Fruit fly (Drosophila melanogaster): ENCODE measurements around the gene CG17721.

Gene CG17721

dm6 chr3R:11269013-11269412 is 34.1 kb downstream of the CG17721 start (continued):
- TF ChIP-seq HLH54F (GFP tag; optimal IDR thresholded peaks at IDR 0.05) (no peak), sc (optimal IDR thresholded peaks at IDR 0.05) (no peak), sc (GFP tag; optimal IDR thresholded peaks at IDR 0.05) (peak; percentile 73), pum (GFP tag; optimal IDR thresholded peaks at IDR 0.05) (peak; percentile 50), CG8281 (tag; optimal IDR thresholded peaks at IDR 0.05) (peak; percentile 48), p53 (GFP tag; optimal IDR thresholded peaks at IDR 0.05) (peak; percentile 8), Ptx1 (GFP tag; IDR thresholded peaks at IDR 0.05) (peak; percentile 43; the same call in 1 of the 2 replicates), Myb (GFP tag; optimal IDR thresholded peaks at IDR 0.05) (peak; percentile 13), CG10366 (GFP tag; IDR thresholded peaks at IDR 0.05) (peak; percentile 29; the same call in 1 of the 2 replicates), Kr (GFP tag; optimal IDR thresholded peaks at IDR 0.05) (peak; percentile 74), CTCF (GFP tag; optimal IDR thresholded peaks at IDR 0.05) (peak; percentile 94), Mad (GFP tag; optimal IDR thresholded peaks at IDR 0.05) (peak; percentile 53), CG10462 (GFP tag; optimal IDR thresholded peaks at IDR 0.05) (peak; percentile 42), CG14667 (GFP tag; IDR thresholded peaks at IDR 0.05) (no peak; the same call in 1 of the 2 replicates), Hsf (GFP tag; optimal IDR thresholded peaks at IDR 0.05) (peak; percentile 72), inv (GFP tag; IDR thresholded peaks at IDR 0.05; ENCODE audit: partially characterized antibody) (no peak), CG12299 (tag; optimal IDR thresholded peaks at IDR 0.05) (no peak), CG8765 (GFP tag; IDR thresholded peaks at IDR 0.05) (no peak), Spps (tag; optimal IDR thresholded peaks at IDR 0.05) (peak; percentile 52), CG4820 (GFP tag; optimal IDR thresholded peaks at IDR 0.05) (peak; percentile 72), Six4 (GFP tag; optimal IDR thresholded peaks at IDR 0.05) (peak; percentile 75), TFAM (GFP tag; optimal IDR thresholded peaks at IDR 0.05) (peak; percentile 31), CG18476 (GFP tag; optimal IDR thresholded peaks at IDR 0.05) (peak; percentile 32), Nf-YB (GFP tag; optimal IDR thresholded peaks at IDR 0.05) (peak; percentile 58), chif (GFP tag; optimal IDR thresholded peaks at IDR 0.05) (peak in 1 of 2 experiments; percentile 75), dpn (GFP tag; optimal IDR thresholded peaks at IDR 0.05) (peak; percentile 45 to 65), Ada2b (GFP tag; IDR thresholded peaks at IDR 0.05) (peak; percentile 56; the same call in 1 of the 2 replicates), CG6683 (GFP tag; optimal IDR thresholded peaks at IDR 0.05) (no peak), schlank (tag; optimal IDR thresholded peaks at IDR 0.05) (no peak), CG4328 (GFP tag; optimal IDR thresholded peaks at IDR 0.05) (peak; percentile 45), NK7.1 (GFP tag; optimal IDR thresholded peaks at IDR 0.05) (peak; percentile 41), lilli (GFP tag; optimal IDR thresholded peaks at IDR 0.05) (peak; percentile 47), CG15479 (GFP tag; optimal IDR thresholded peaks at IDR 0.05) (no peak), CG6654 (GFP tag; optimal IDR thresholded peaks at IDR 0.05) (peak; percentile 71), lov (optimal IDR thresholded peaks at IDR 0.05) (no peak), lov (GFP tag; IDR thresholded peaks at IDR 0.05) (peak; percentile 76; the same call in 2 of the 3 replicates), Lpt (GFP tag; optimal IDR thresholded peaks at IDR 0.05) (peak; percentile 97), Deaf1 (tag; optimal IDR thresholded peaks at IDR 0.05) (no peak), CG3838 (GFP tag; optimal IDR thresholded peaks at IDR 0.05) (no peak), nmo (GFP tag; optimal IDR thresholded peaks at IDR 0.05) (peak; percentile 58), CG2116 (GFP tag; optimal IDR thresholded peaks at IDR 0.05) (peak; percentile 50), CG12744 (GFP tag; optimal IDR thresholded peaks at IDR 0.05) (peak; percentile 37), HmgZ (tag; optimal IDR thresholded peaks at IDR 0.05) (no peak), CG10565 (GFP tag; optimal IDR thresholded peaks at IDR 0.05) (no peak), h (optimal IDR thresholded peaks at IDR 0.05) (peak; percentile 59), az2 (GFP tag; optimal IDR thresholded peaks at IDR 0.05) (peak; percentile 82), CG15514 (GFP tag; optimal IDR thresholded peaks at IDR 0.05) (peak; percentile 63), CG17186 (GFP tag; optimal IDR thresholded peaks at IDR 0.05) (peak; percentile 43), CG6272 (GFP tag; IDR thresholded peaks at IDR 0.05) (no peak), HLH3B (GFP tag; IDR thresholded peaks at IDR 0.05) (0 out of 2 replicates have a peak, but pooled peaks have one; percentile 32), kay (GFP tag; optimal IDR thresholded peaks at IDR 0.05) (no peak), btn (GFP tag; optimal IDR thresholded peaks at IDR 0.05) (peak; percentile 56), gsb-n (tag; optimal IDR thresholded peaks at IDR 0.05) (peak; percentile 72)
